Worm (Caenorhabditis elegans) whole organism, L2 larva: ENCODE measurements around the gene F45C12.17.

Source experiments
- C34F6.9 ChIP-seq: fragments of 150-350 bp; optimal IDR thresholded peaks from 2 replicates; lab custom pipeline; 2014; ENCODE audit warnings: missing biosample characterization, missing genetic modification characterization
- F13H6.1 ChIP-seq: sonication (generic microtip); optimal IDR thresholded peaks from 2 replicates; lab custom pipeline; 2016; ENCODE audit warnings: missing genetic modification characterization, missing compliant biosample characterization
- R02D3.7 ChIP-seq: fragments of 150-350 bp; optimal IDR thresholded peaks from 2 replicates; lab custom pipeline; 2014; ENCODE audit warnings: missing biosample characterization, missing genetic modification characterization
- Y55F3AM.14 ChIP-seq: fragments of 200-800 bp; sonication (Bioruptor generic); optimal IDR thresholded peaks from 2 replicates; lab custom pipeline; 2018; ENCODE audit warnings: mild to moderate bottlenecking, missing genetic modification characterization, missing compliant biosample characterization
- ZK546.5 ChIP-seq: sonication (generic microtip); optimal IDR thresholded peaks from 2 replicates; lab custom pipeline; 2017; ENCODE audit warnings: missing biosample characterization, missing genetic modification characterization
- alr-1 ChIP-seq: fragments of 150-350 bp; optimal IDR thresholded peaks from 2 replicates; lab custom pipeline; 2014; ENCODE audit warnings: missing biosample characterization, missing genetic modification characterization
- aly-2 ChIP-seq: fragments of 150-350 bp; optimal IDR thresholded peaks from 2 replicates; lab custom pipeline; 2014; ENCODE audit warnings: missing biosample characterization, missing genetic modification characterization
- ceh-82 ChIP-seq: fragments of 150-350 bp; optimal IDR thresholded peaks from 2 replicates; lab custom pipeline; 2014; ENCODE audit warnings: missing biosample characterization, missing genetic modification characterization
- crh-2 ChIP-seq: sonication (generic microtip); optimal IDR thresholded peaks from 2 replicates; lab custom pipeline; 2017; ENCODE audit warnings: missing biosample characterization, missing genetic modification characterization
- dmd-4 ChIP-seq: sonication (generic microtip); optimal IDR thresholded peaks from 2 replicates; lab custom pipeline; 2017; ENCODE audit warnings: missing biosample characterization, missing genetic modification characterization
- egl-27 ChIP-seq: sonication (generic microtip); optimal IDR thresholded peaks from 3 replicates; lab custom pipeline; 2017; ENCODE audit warnings: missing biosample characterization, missing genetic modification reagents, missing genetic modification characterization
- elt-1 ChIP-seq: fragments of 150-350 bp; optimal IDR thresholded peaks from 2 replicates; lab custom pipeline; 2014; ENCODE audit warnings: missing biosample characterization, missing genetic modification characterization
- elt-3 ChIP-seq: sonication (generic microtip); optimal IDR thresholded peaks from 2 replicates; lab custom pipeline; 2017; ENCODE audit warnings: missing biosample characterization, missing genetic modification characterization
- gmeb-1 ChIP-seq: fragments of 150-350 bp; optimal IDR thresholded peaks from 2 replicates; lab custom pipeline; 2014; ENCODE audit warnings: missing biosample characterization, missing genetic modification characterization
- lin-13 ChIP-seq: fragments of 150-350 bp; optimal IDR thresholded peaks from 2 replicates; lab custom pipeline; 2014; ENCODE audit warnings: missing biosample characterization, missing genetic modification reagents, missing genetic modification characterization
- lin-39 ChIP-seq: fragments of 150-350 bp; optimal IDR thresholded peaks from 2 replicates; lab custom pipeline; 2014; ENCODE audit warnings: missing biosample characterization, missing genetic modification reagents, missing genetic modification characterization
- lsy-2 ChIP-seq, 2 experiments: fragments of 150-350 bp in 1 of 2; sonication (generic microtip) in 1 of 2; optimal IDR thresholded peaks; 2 replicates each; lab custom pipeline; 2014 to 2017; ENCODE audit warnings: missing biosample characterization in 2 of 2, missing genetic modification characterization in 2 of 2
- mab-5 ChIP-seq: fragments of 150-350 bp; optimal IDR thresholded peaks from 2 replicates; lab custom pipeline; 2014; ENCODE audit warnings: missing biosample characterization, missing genetic modification characterization
- mbf-1 ChIP-seq: sonication (generic microtip); optimal IDR thresholded peaks from 2 replicates; lab custom pipeline; 2017; ENCODE audit warnings: missing biosample characterization, missing genetic modification characterization
- mdl-1 ChIP-seq, 2 experiments: fragments of 150-350 bp in 1 of 2; sonication (generic microtip) in 1 of 2; optimal IDR thresholded peaks; 2 replicates each; lab custom pipeline; 2017; ENCODE audit warnings: missing biosample characterization in 2 of 2, missing genetic modification characterization in 2 of 2
- nhr-10 ChIP-seq: sonication (generic microtip); optimal IDR thresholded peaks from 2 replicates; lab custom pipeline; 2017; ENCODE audit warnings: missing biosample characterization, missing genetic modification characterization
- nhr-12 ChIP-seq: fragments of 150-350 bp; optimal IDR thresholded peaks from 2 replicates; lab custom pipeline; 2014; ENCODE audit warnings: missing biosample characterization, missing genetic modification characterization
- nhr-129 ChIP-seq: fragments of 150-350 bp; optimal IDR thresholded peaks from 2 replicates; lab custom pipeline; 2014; ENCODE audit warnings: missing biosample characterization, missing genetic modification characterization
- nhr-21 ChIP-seq: fragments of 150-350 bp; optimal IDR thresholded peaks from 2 replicates; lab custom pipeline; 2014; ENCODE audit warnings: missing biosample characterization, missing genetic modification characterization
- nhr-23 ChIP-seq: fragments of 150-350 bp; optimal IDR thresholded peaks from 2 replicates; lab custom pipeline; 2014; ENCODE audit warnings: missing biosample characterization, missing genetic modification reagents, missing genetic modification characterization
- nhr-237 ChIP-seq: fragments of 150-350 bp; optimal IDR thresholded peaks from 2 replicates; lab custom pipeline; 2014; ENCODE audit warnings: missing biosample characterization, missing genetic modification characterization
- nhr-6 ChIP-seq: fragments of 150-350 bp; optimal IDR thresholded peaks from 2 replicates; lab custom pipeline; 2014; ENCODE audit warnings: missing biosample characterization, missing genetic modification characterization
- nhr-77 ChIP-seq: fragments of 150-350 bp; optimal IDR thresholded peaks from 2 replicates; lab custom pipeline; 2014; ENCODE audit warnings: missing biosample characterization, missing genetic modification characterization
- skn-1 ChIP-seq: sonication (generic microtip); optimal IDR thresholded peaks from 2 replicates; lab custom pipeline; 2017; ENCODE audit warnings: missing biosample characterization, missing genetic modification characterization
- sma-3 ChIP-seq: sonication (generic microtip); optimal IDR thresholded peaks from 2 replicates; lab custom pipeline; 2016; ENCODE audit warnings: missing genetic modification reagents, missing genetic modification characterization, missing compliant biosample characterization
- snpc-4 ChIP-seq: fragments of 150-350 bp; optimal IDR thresholded peaks from 2 replicates; lab custom pipeline; 2014; ENCODE audit warnings: missing biosample characterization, missing genetic modification characterization
- unc-39 ChIP-seq: fragments of 150-350 bp; optimal IDR thresholded peaks from 2 replicates; lab custom pipeline; 2014; ENCODE audit warnings: missing biosample characterization, missing genetic modification characterization
- unc-62 ChIP-seq: fragments of 150-350 bp; optimal IDR thresholded peaks from 2 replicates; lab custom pipeline; 2014; ENCODE audit warnings: missing biosample characterization, missing genetic modification reagents, missing genetic modification characterization
- zag-1 ChIP-seq: fragments of 150-350 bp; optimal IDR thresholded peaks from 2 replicates; lab custom pipeline; 2014; ENCODE audit warnings: missing biosample characterization, missing genetic modification characterization
- ztf-1 ChIP-seq: fragments of 200-800 bp; sonication (Bioruptor generic); conservative IDR thresholded peaks from 2 replicates; pipeline ENCODE4 v1.3.6; 2022; ENCODE audit warnings: missing genetic modification characterization, missing compliant biosample characterization
- ztf-11 ChIP-seq: sonication (generic microtip); optimal IDR thresholded peaks from 2 replicates; lab custom pipeline; 2017; ENCODE audit warnings: missing biosample characterization, missing genetic modification characterization
- ztf-4 ChIP-seq: fragments of 150-350 bp; optimal IDR thresholded peaks from 2 replicates; lab custom pipeline; 2014; ENCODE audit warnings: missing biosample characterization, missing genetic modification characterization

The F45C12.17 gene

ce11 chrII:1742535-1742934 is 16.6 kb downstream of the F45C12.17 start, which contains the start of gene F36H5.12:
F36H5.12 (plus strand) TSS chrII:1742835.
- TF ChIP-seq nhr-129 (tag; lab: Kevin White, UChicago) (no peak), nhr-21 (tag; lab: Kevin White, UChicago) (no peak), C34F6.9 (tag; lab: Kevin White, UChicago) (no peak), mbf-1 (tag; lab: Kevin White, UChicago) (no peak), snpc-4 (tag; lab: Kevin White, UChicago) (no peak), elt-1 (tag; lab: Kevin White, UChicago) (no peak), crh-2 (tag; lab: Kevin White, UChicago) (no peak), nhr-6 (tag; lab: Kevin White, UChicago) (no peak), R02D3.7 (tag; lab: Kevin White, UChicago) (no peak), elt-3 (tag; lab: Kevin White, UChicago) (no peak), nhr-77 (tag; lab: Kevin White, UChicago) (no peak), zag-1 (tag; lab: Kevin White, UChicago) (no peak), nhr-23 (tag; lab: Kevin White, UChicago) (no peak), skn-1 (no peak), gmeb-1 (no peak), unc-39 (tag; lab: Kevin White, UChicago) (no peak), mdl-1 (tag; optimal IDR thresholded peaks at IDR 0.05; lab: Kevin White, UChicago) (no peak), aly-2 (tag; lab: Kevin White, UChicago) (no peak), ztf-11 (tag; lab: Kevin White, UChicago) (no peak)
- TF ChIP-seq, all 48 proteins: peak for 0

ce11 chrII:1744183-1744582 is 18.3 kb downstream of the F45C12.17 start, which contains the start of gene clec-19:
clec-19 (plus strand) TSS chrII:1744483.
- TF ChIP-seq nhr-10 (no peak), Y55F3AM.14 (no peak), zag-1 (tag; lab: Kevin White, UChicago) (no peak), mab-5 (tag; lab: Kevin White, UChicago) (no peak), gmeb-1 (no peak)
- TF ChIP-seq, all 48 proteins: peak for 0

- TF ChIP-seq mbf-1 (tag; lab: Kevin White, UChicago) (no peak), unc-62 (GFP tag; lab: Kevin White, UChicago) (no peak), ztf-1 (GFP tag; lab: Robert Waterston, UW) (no peak), C34F6.9 (tag; lab: Kevin White, UChicago) (no peak), dmd-4 (tag; lab: Kevin White, UChicago) (no peak), lin-13 (GFP tag; lab: Kevin White, UChicago) (no peak), elt-1 (tag; lab: Kevin White, UChicago) (no peak), ceh-82 (tag; lab: Kevin White, UChicago) (no peak), ztf-4 (tag; lab: Kevin White, UChicago) (no peak), alr-1 (tag; lab: Kevin White, UChicago) (no peak), egl-27 (tag; lab: Kevin White, UChicago) (no peak), snpc-4 (tag; lab: Kevin White, UChicago) (no peak), F13H6.1 (tag; lab: Kevin White, UChicago) (no peak)
Observed at ce11 chrII:1750413-1750812, 24.5 kb downstream of the F45C12.17 start, which contains the start of the genes F36H5.13 and F36H5.8. F36H5.13 (minus strand) TSS chrII:1750513. F36H5.8 (minus strand) TSS chrII:1750686.

- TF ChIP-seq F13H6.1 (tag; lab: Kevin White, UChicago) (no peak), lin-39 (tag; lab: Kevin White, UChicago) (no peak), ceh-82 (tag; lab: Kevin White, UChicago) (no peak), ztf-1 (GFP tag; lab: Robert Waterston, UW) (no peak), aly-2 (tag; lab: Kevin White, UChicago) (no peak), skn-1 (no peak), nhr-12 (no peak), mbf-1 (tag; lab: Kevin White, UChicago) (no peak), unc-39 (tag; lab: Kevin White, UChicago) (no peak), crh-2 (tag; lab: Kevin White, UChicago) (no peak), unc-62 (GFP tag; lab: Kevin White, UChicago) (no peak), nhr-237 (tag; lab: Kevin White, UChicago) (no peak), mab-5 (tag; lab: Kevin White, UChicago) (no peak), dmd-4 (tag; lab: Kevin White, UChicago) (no peak), lin-13 (GFP tag; lab: Kevin White, UChicago) (no peak), sma-3 (GFP tag; lab: Kevin White, UChicago) (no peak), ZK546.5 (tag; lab: Kevin White, UChicago) (no peak), ztf-4 (tag; lab: Kevin White, UChicago) (no peak), lsy-2 (tag; optimal IDR thresholded peaks at IDR 0.05; lab: Kevin White, UChicago) (no peak), zag-1 (tag; lab: Kevin White, UChicago) (no peak)
Observed at ce11 chrII:1752990-1753389, 27.1 kb downstream of the F45C12.17 start, which contains the start of gene F36H5.9. F36H5.9 (minus strand) TSS chrII:1753090.
